Fruit fly (Drosophila melanogaster) whole organism, wandering third instar larva: ENCODE measurements around the gene Dbp73D.
A peak's percentile ranks its signal among the peaks of the same experiment; 100 is the strongest.

ENCODE experiments used
- CG32264 ChIP-seq: fragments of 200-800 bp; sonication (Bioruptor generic); optimal IDR thresholded peaks from 2 replicates; lab custom pipeline; 2016; ENCODE audit warnings: missing biosample characterization, missing genetic modification characterization
- CrebA ChIP-seq: fragments of 200-800 bp; sonication (Bioruptor generic); optimal IDR thresholded peaks from 2 replicates; lab custom pipeline; 2016; ENCODE audit warnings: missing biosample characterization, mild to moderate bottlenecking, missing genetic modification characterization, borderline replicate concordance
- Dfd ChIP-seq: fragments of >200 bp; optimal IDR thresholded peaks from 2 replicates; lab custom pipeline; 2017; ENCODE audit warnings: missing biosample characterization, missing genetic modification characterization
- Dif ChIP-seq: fragments of 200-275, 200-300 bp; sonication (Bioruptor generic); optimal IDR thresholded peaks from 2 replicates; lab custom pipeline; 2018; ENCODE audit warnings: missing biosample characterization, missing genetic modification characterization; ENCODE audit not compliant: partially characterized antibody
- GATAd ChIP-seq: sonication (Bioruptor generic); optimal IDR thresholded peaks from 2 replicates; lab custom pipeline; 2016; ENCODE audit warnings: missing biosample characterization, missing genetic modification characterization
- HLH106 ChIP-seq: fragments of 200-800 bp; optimal IDR thresholded peaks from 3 replicates; lab custom pipeline; 2019; ENCODE audit warnings: missing biosample characterization, mild to moderate bottlenecking, missing genetic modification characterization, moderate library complexity
- Hr78 ChIP-seq: fragments of >200 bp; optimal IDR thresholded peaks from 2 replicates; lab custom pipeline; 2017; ENCODE audit warnings: missing biosample characterization, missing genetic modification characterization
- Jra ChIP-seq: sonication (Bioruptor generic); optimal IDR thresholded peaks from 2 replicates; lab custom pipeline; 2016; ENCODE audit warnings: missing biosample characterization, missing genetic modification characterization
- Mio ChIP-seq: sonication (Bioruptor generic); optimal IDR thresholded peaks from 2 replicates; lab custom pipeline; 2016; ENCODE audit warnings: missing biosample characterization, missing genetic modification characterization
- Myc ChIP-seq: fragments of >200 bp; optimal IDR thresholded peaks from 2 replicates; lab custom pipeline; 2017
- OdsH ChIP-seq: fragments of 200-800 bp; sonication (Bioruptor generic); optimal IDR thresholded peaks from 2 replicates; lab custom pipeline; 2016; ENCODE audit warnings: missing biosample characterization, mild to moderate bottlenecking, missing genetic modification characterization
- Rel ChIP-seq, 2 experiments: fragments of 200-800 bp; sonication (Bioruptor generic) in 1 of 2; optimal IDR thresholded peaks; 2 replicates in 1 of 2; 3 replicates in 1 of 2; lab custom pipeline; 2016 to 2019; ENCODE audit warnings: mild to moderate bottlenecking in 2 of 2, missing biosample characterization in 2 of 2, missing genetic modification characterization in 2 of 2, moderate library complexity in 1 of 2
- Sp1 ChIP-seq: fragments of 200-800 bp; sonication (Bioruptor generic); optimal IDR thresholded peaks from 3 replicates; lab custom pipeline; 2019; ENCODE audit warnings: missing biosample characterization, mild to moderate bottlenecking, missing genetic modification characterization, moderate library complexity
- Vsx2 ChIP-seq: fragments of 200-300, 225-300 bp; sonication (Bioruptor generic); optimal IDR thresholded peaks from 2 replicates; lab custom pipeline; 2018; ENCODE audit warnings: missing biosample characterization, missing genetic modification characterization; ENCODE audit not compliant: partially characterized antibody
- br ChIP-seq: fragments of 200-800 bp; sonication (Bioruptor generic); optimal IDR thresholded peaks from 2 replicates; lab custom pipeline; 2016; ENCODE audit warnings: missing biosample characterization, missing genetic modification characterization
- dl ChIP-seq, 2 experiments: fragments of 175-275, 200-275 bp in 1 of 2; fragments of 200-275 bp in 1 of 2; sonication (Bioruptor generic); optimal IDR thresholded peaks; lab custom pipeline; 2018; ENCODE audit warnings: mild to moderate bottlenecking in 2 of 2, missing biosample characterization in 2 of 2, missing genetic modification characterization in 2 of 2, moderate library complexity in 2 of 2; ENCODE audit not compliant: partially characterized antibody in 2 of 2, insufficient read depth in 1 of 2
- dsf ChIP-seq: sonication (Bioruptor generic); optimal IDR thresholded peaks from 2 replicates; lab custom pipeline; 2016; ENCODE audit warnings: missing biosample characterization, missing genetic modification characterization, borderline replicate concordance
- ey ChIP-seq: fragments of 200-800 bp; sonication (Bioruptor generic); optimal IDR thresholded peaks from 2 replicates; lab custom pipeline; 2016; ENCODE audit warnings: missing biosample characterization, missing genetic modification characterization
- foxo ChIP-seq, 2 experiments: fragments of 200-800 bp; sonication (Bioruptor generic); optimal IDR thresholded peaks; 2 replicates in 1 of 2; 3 replicates in 1 of 2; lab custom pipeline; 2016 to 2017; ENCODE audit warnings: missing biosample characterization in 2 of 2, missing genetic modification characterization in 2 of 2
- fru ChIP-seq: fragments of 200-800 bp; sonication (Bioruptor generic); optimal IDR thresholded peaks from 3 replicates; lab custom pipeline; 2016; ENCODE audit warnings: missing biosample characterization, mild to moderate bottlenecking, missing genetic modification characterization
- h ChIP-seq: fragments of 200-800 bp; sonication (Bioruptor generic); optimal IDR thresholded peaks from 3 replicates; lab custom pipeline; 2016; ENCODE audit warnings: missing biosample characterization, mild to moderate bottlenecking, missing genetic modification characterization
- jim ChIP-seq: fragments of 175-275, 200-325 bp; sonication (Bioruptor generic); optimal IDR thresholded peaks from 2 replicates; lab custom pipeline; 2016; ENCODE audit warnings: missing biosample characterization, mild to moderate bottlenecking, missing genetic modification characterization
- pan ChIP-seq: fragments of >200 bp; optimal IDR thresholded peaks from 2 replicates; lab custom pipeline; 2017
- psq ChIP-seq: fragments of 200-800 bp; sonication (Bioruptor generic); optimal IDR thresholded peaks from 3 replicates; lab custom pipeline; 2017; ENCODE audit warnings: missing biosample characterization, mild to moderate bottlenecking, missing genetic modification characterization, moderate library complexity
- rgr ChIP-seq: fragments of 200-800 bp; sonication (Bioruptor generic); optimal IDR thresholded peaks from 3 replicates; lab custom pipeline; 2016; ENCODE audit warnings: missing biosample characterization, mild to moderate bottlenecking, missing genetic modification characterization
- sv ChIP-seq: fragments of 200-800 bp; sonication (Bioruptor generic); optimal IDR thresholded peaks from 3 replicates; lab custom pipeline; 2016; ENCODE audit warnings: missing biosample characterization, missing genetic modification characterization
- tai ChIP-seq: sonication (Bioruptor generic); optimal IDR thresholded peaks from 2 replicates; lab custom pipeline; 2016; ENCODE audit warnings: missing biosample characterization, missing genetic modification characterization
- usp ChIP-seq: fragments of >200 bp; optimal IDR thresholded peaks from 2 replicates; lab custom pipeline; 2017; ENCODE audit warnings: missing biosample characterization, missing genetic modification characterization
- woc ChIP-seq: sonication (Bioruptor generic); optimal IDR thresholded peaks from 2 replicates; lab custom pipeline; 2016; ENCODE audit warnings: missing biosample characterization, mild to moderate bottlenecking, missing genetic modification characterization

The Dbp73D gene

DNA sequence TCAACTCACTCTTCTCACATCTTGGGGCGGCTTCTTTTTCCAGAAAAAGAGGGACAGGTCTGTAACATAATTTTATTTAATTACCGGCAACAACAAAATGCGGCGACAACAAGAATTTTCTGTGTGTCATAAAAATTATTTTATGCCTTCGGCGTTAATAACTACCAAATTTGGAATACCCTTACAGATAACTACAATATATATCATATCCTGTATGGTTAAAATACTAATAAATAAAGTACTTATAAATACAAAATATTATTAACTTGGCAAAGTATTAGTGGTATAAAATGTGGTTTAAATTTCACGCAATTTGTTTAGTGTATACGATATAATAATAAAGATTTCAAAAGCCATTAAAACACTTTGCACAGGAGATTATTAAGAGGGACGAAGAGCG lies 20.1 kb upstream of the Dbp73D start:
- TF ChIP-seq rgr (no peak), ey (no peak), pan (lab: Kevin White, UChicago) (peak; percentile 26), Rel (GFP tag; optimal IDR thresholded peaks at IDR 0.05; lab: Kevin White, UChicago) (no peak), Rel (tag; optimal IDR thresholded peaks at IDR 0.05; lab: Kevin White, UChicago) (no peak), woc (GFP tag; lab: Kevin White, UChicago) (no peak), psq (GFP tag; lab: Kevin White, UChicago) (no peak), tai (no peak), Vsx2 (GFP tag; lab: Kevin White, UChicago) (no peak), CG32264 (GFP tag; lab: Kevin White, UChicago) (no peak)

- TF ChIP-seq dsf (GFP tag; lab: Kevin White, UChicago): no peak
- TF ChIP-seq Dif (GFP tag; lab: Kevin White, UChicago): no peak
- no peak for TF ChIP-seq OdsH (GFP tag; lab: Kevin White, UChicago)
- TF ChIP-seq GATAd: no peak
- no peak for TF ChIP-seq CrebA (GFP tag; lab: Kevin White, UChicago)
- no peak for TF ChIP-seq Hr78 (GFP tag; lab: Kevin White, UChicago)
Observed at dm6 chr3L:16749726-16750125, 19.1 kb upstream of the Dbp73D start.

DNA sequence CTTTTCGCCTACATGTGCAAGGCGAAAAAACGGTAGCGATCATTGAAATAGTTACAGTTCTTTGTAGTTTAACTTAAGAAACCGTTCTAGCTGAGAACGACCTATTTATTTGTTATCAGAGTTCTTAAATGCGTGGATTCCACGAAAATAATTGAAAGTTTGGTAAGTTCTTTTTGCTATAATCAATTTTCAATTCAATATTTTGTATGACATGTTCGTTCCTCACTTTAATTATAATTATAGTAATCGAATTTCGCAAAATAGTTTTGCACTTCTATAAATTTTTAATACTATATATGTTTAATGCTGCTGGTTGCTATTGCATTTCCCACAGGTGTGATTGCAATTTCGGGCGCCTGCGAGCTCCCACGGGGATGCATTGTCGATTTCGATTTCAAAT lies 17.7 kb upstream of the Dbp73D start:
- TF ChIP-seq foxo (GFP tag; optimal IDR thresholded peaks at IDR 0.05; lab: Kevin White, UChicago) (peak in 1 of 2 experiments; percentile 28), Mio (GFP tag; lab: Kevin White, UChicago) (no peak), Myc (lab: Kevin White, UChicago) (no peak), Sp1 (GFP tag; lab: Kevin White, UChicago) (peak; percentile 44), dl (GFP tag; optimal IDR thresholded peaks at IDR 0.05; lab: Kevin White, UChicago; ENCODE audit: insufficient read depth in 1 of 2, partially characterized antibody in 2 of 2) (no peak), psq (GFP tag; lab: Kevin White, UChicago) (peak; percentile 16), Jra (GFP tag; lab: Kevin White, UChicago) (no peak), sv (GFP tag; lab: Kevin White, UChicago) (no peak), Dfd (GFP tag; lab: Kevin White, UChicago) (no peak), ey (no peak), Dif (GFP tag; lab: Kevin White, UChicago) (no peak), fru (GFP tag; lab: Kevin White, UChicago) (peak; percentile 28), usp (no peak), woc (GFP tag; lab: Kevin White, UChicago) (no peak), pan (lab: Kevin White, UChicago) (no peak), HLH106 (tag; lab: Kevin White, UChicago) (peak; percentile 46), Hr78 (GFP tag; lab: Kevin White, UChicago) (no peak), rgr (peak; percentile 2), OdsH (GFP tag; lab: Kevin White, UChicago) (peak; percentile 11), h (peak; percentile 25)

DNA sequence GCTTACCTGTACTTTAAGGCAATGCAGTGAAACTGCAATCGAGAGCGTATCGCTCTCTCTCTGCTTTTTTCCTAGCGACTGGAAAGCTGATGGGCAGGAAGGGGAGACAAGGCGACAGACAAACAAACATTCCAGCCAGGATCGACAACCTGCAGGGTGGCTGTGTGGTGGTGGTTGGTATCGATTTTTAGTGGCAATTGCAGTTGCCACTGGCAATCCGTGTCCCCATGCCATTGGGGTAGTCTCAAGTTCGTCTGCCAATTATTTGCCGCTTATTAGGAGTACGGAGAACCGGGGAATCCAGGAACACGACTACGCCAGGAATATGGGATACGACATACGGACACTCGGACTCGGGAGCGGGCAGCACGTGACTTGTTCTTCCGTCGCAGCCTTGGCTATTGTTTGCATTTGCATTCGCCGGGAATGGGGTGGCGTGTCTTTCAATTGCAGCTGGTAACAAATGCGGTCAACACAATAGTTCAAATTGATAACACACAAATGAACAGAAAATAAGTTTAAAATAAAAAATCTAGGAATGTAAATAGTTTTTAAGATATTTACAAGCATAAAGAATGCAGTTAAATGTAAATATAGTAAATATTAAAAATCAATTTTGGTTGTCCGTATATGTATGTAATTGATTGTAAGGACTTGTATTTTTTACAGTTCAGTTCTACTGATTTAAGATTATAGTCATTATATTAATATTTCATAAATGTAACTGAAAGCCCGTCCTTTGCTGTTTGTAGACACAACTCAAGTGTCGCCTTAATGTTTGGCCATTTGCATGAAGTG lies 16.2 kb upstream of the Dbp73D start:
- TF ChIP-seq foxo (GFP tag; optimal IDR thresholded peaks at IDR 0.05; lab: Kevin White, UChicago): peak in 1 of 2 experiments; percentile 19
- no peak for TF ChIP-seq br (GFP tag; lab: Kevin White, UChicago)
- TF ChIP-seq jim (GFP tag; lab: Kevin White, UChicago): no peak
- peak; percentile 22 for TF ChIP-seq OdsH (GFP tag; lab: Kevin White, UChicago)
- TF ChIP-seq HLH106 (tag; lab: Kevin White, UChicago): peak; percentile 29
- peak; percentile 34 for TF ChIP-seq Sp1 (GFP tag; lab: Kevin White, UChicago)
